Worm (Caenorhabditis elegans) whole organism, L3 larva: Measurements from ENCODE around the gene rig-6.

ENCODE experiments used
- ZK546.5 ChIP-seq: sonication (generic microtip); optimal IDR thresholded peaks from 2 replicates; lab custom pipeline; 2017; ENCODE audit warnings: missing biosample characterization, missing genetic modification characterization
- aly-2 ChIP-seq: fragments of 150-350 bp; optimal IDR thresholded peaks from 2 replicates; lab custom pipeline; 2014; ENCODE audit warnings: missing biosample characterization, missing genetic modification characterization
- ama-1 ChIP-seq: fragments of 150-350 bp; optimal IDR thresholded peaks from 2 replicates; lab custom pipeline; 2018
- lsy-12 ChIP-seq: sonication (generic microtip); optimal IDR thresholded peaks from 2 replicates; lab custom pipeline; 2016; ENCODE audit warnings: mild to moderate bottlenecking, missing genetic modification characterization, missing compliant biosample characterization
- pqm-1 ChIP-seq: fragments of 150-350 bp; optimal IDR thresholded peaks from 2 replicates; lab custom pipeline; 2017; ENCODE audit warnings: missing biosample characterization, missing genetic modification characterization, inconsistent platforms
- ztf-11 ChIP-seq: fragments of 150-350 bp; optimal IDR thresholded peaks from 2 replicates; lab custom pipeline; 2014; ENCODE audit warnings: missing biosample characterization, missing genetic modification characterization

DNA sequence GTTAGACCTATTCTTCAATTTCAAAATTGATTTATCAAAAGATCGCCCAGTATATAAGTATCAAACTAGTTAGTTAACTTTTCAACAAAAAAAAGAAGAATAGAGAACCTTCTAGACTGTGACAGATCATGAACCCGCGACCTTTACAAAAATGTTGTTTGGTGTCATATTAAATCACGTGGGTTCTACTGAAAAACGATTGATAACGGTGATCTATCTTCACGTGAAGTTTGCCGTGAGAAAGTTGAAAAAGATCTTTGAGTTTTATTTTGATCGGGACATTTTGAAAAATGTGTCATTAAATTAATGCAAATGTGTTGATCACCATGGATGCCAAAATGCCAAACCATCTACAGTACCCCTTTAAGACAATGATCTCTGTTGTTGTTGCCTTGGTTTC is 63.5 kb downstream of the rig-6 start:
- TF ChIP-seq lsy-12 (peak; percentile 54), pqm-1 (tag; lab: Kevin White, UChicago) (no peak), ZK546.5 (tag; lab: Kevin White, UChicago) (no peak), aly-2 (tag; lab: Kevin White, UChicago) (no peak), ztf-11 (tag; lab: Kevin White, UChicago) (no peak), ama-1 (no peak)
